Worm (Caenorhabditis elegans): Measurements from ENCODE around the gene C06A6.7.

The C06A6.7 gene

ce11 chrIV:7834625-7835228, 3.6 kb downstream of the C06A6.7 start, which contains the start of gene erp-44.2:
TSS of gene erp-44.2 (minus strand) at chrIV:7834675.
- TF ChIP-seq zip-8 (tag; optimal IDR thresholded peaks at IDR 0.05), result no peak
- TF ChIP-seq nhr-28 (tag; optimal IDR thresholded peaks at IDR 0.05), result no peak
- TF ChIP-seq nhr-76 (tag; optimal IDR thresholded peaks at IDR 0.05), result no peak
- no peak for TF ChIP-seq unc-39 (tag; optimal IDR thresholded peaks at IDR 0.05)
- no peak for TF ChIP-seq snpc-4 (tag; optimal IDR thresholded peaks at IDR 0.05)
- TF ChIP-seq lsy-2 (tag; optimal IDR thresholded peaks at IDR 0.05), result no peak
- no peak for TF ChIP-seq ztf-11 (tag; optimal IDR thresholded peaks at IDR 0.05)
- TF ChIP-seq hlh-1 (tag; optimal IDR thresholded peaks at IDR 0.05), result no peak
- TF ChIP-seq tbx-8 (GFP tag; optimal IDR thresholded peaks at IDR 0.05), result no peak
- TF ChIP-seq ceh-43 (GFP tag; optimal IDR thresholded peaks at IDR 0.05), result no peak

- TF ChIP-seq ces-1 (GFP tag; optimal IDR thresholded peaks at IDR 0.05), result peak; percentile 8
- no peak for TF ChIP-seq nhr-76 (tag; optimal IDR thresholded peaks at IDR 0.05)
- no peak for TF ChIP-seq nhr-28 (tag; optimal IDR thresholded peaks at IDR 0.05)
- TF ChIP-seq mls-2 (tag; optimal IDR thresholded peaks at IDR 0.05), result no peak
Measured at ce11 chrIV:7830151-7830550, 8.2 kb downstream of the C06A6.7 start, which contains the start of gene mvb-12. TSS of gene mvb-12 (plus strand) at chrIV:7830525.

ce11 chrIV:7829275-7829938, 8.9 kb downstream of the C06A6.7 start, which contains the start of gene C06A6.4:
TSS of gene C06A6.4 (minus strand) at chrIV:7829298.
- TF ChIP-seq elt-1 (tag; optimal IDR thresholded peaks at IDR 0.05; ENCODE audit: borderline replicate concordance, insufficient read depth) (no peak), bed-3 (GFP tag; optimal IDR thresholded peaks at IDR 0.05) (no peak), lin-32 (GFP tag; optimal IDR thresholded peaks at IDR 0.05) (no peak), mep-1 (tag; optimal IDR thresholded peaks at IDR 0.05) (no peak), M03D4.4 (tag; optimal IDR thresholded peaks at IDR 0.05) (no peak)

- TF ChIP-seq blmp-1 (tag; optimal IDR thresholded peaks at IDR 0.05) (no peak), mep-1 (tag; optimal IDR thresholded peaks at IDR 0.05) (no peak), unc-62 (GFP tag; optimal IDR thresholded peaks at IDR 0.05) (no peak), ceh-39 (tag; optimal IDR thresholded peaks at IDR 0.05) (no peak), pha-4 (tag; optimal IDR thresholded peaks at IDR 0.05) (no peak), hlh-1 (tag; optimal IDR thresholded peaks at IDR 0.05) (no peak), ceh-43 (GFP tag; optimal IDR thresholded peaks at IDR 0.05) (no peak), lsy-2 (tag; optimal IDR thresholded peaks at IDR 0.05) (no peak)
Measured at ce11 chrIV:7824649-7825048, 13.7 kb downstream of the C06A6.7 start.

ce11 chrIV:7822524-7822923, 15.8 kb downstream of the C06A6.7 start, which contains the start of gene T14A8.2:
TSS of gene T14A8.2 (minus strand) at chrIV:7822624.
- TF ChIP-seq ces-1 (GFP tag; optimal IDR thresholded peaks at IDR 0.05) (no peak), pha-4 (tag; optimal IDR thresholded peaks at IDR 0.05) (no peak), M03D4.4 (tag; optimal IDR thresholded peaks at IDR 0.05) (no peak), nhr-237 (tag; optimal IDR thresholded peaks at IDR 0.05) (no peak), nhr-2 (tag; optimal IDR thresholded peaks at IDR 0.05) (no peak), unc-39 (tag; optimal IDR thresholded peaks at IDR 0.05) (no peak), drap-1 (GFP tag; optimal IDR thresholded peaks at IDR 0.05) (no peak), elt-1 (tag; optimal IDR thresholded peaks at IDR 0.05; ENCODE audit: borderline replicate concordance, insufficient read depth) (no peak), blmp-1 (tag; optimal IDR thresholded peaks at IDR 0.05) (no peak), hlh-1 (tag; optimal IDR thresholded peaks at IDR 0.05) (no peak), ceh-43 (GFP tag; optimal IDR thresholded peaks at IDR 0.05) (no peak), mep-1 (tag; optimal IDR thresholded peaks at IDR 0.05) (no peak), tbx-8 (GFP tag; optimal IDR thresholded peaks at IDR 0.05) (no peak), zip-8 (tag; optimal IDR thresholded peaks at IDR 0.05) (no peak), lsy-2 (tag; optimal IDR thresholded peaks at IDR 0.05) (no peak), nhr-28 (tag; optimal IDR thresholded peaks at IDR 0.05) (no peak), cnd-1 (tag; optimal IDR thresholded peaks at IDR 0.05) (no peak), flh-1 (GFP tag; optimal IDR thresholded peaks at IDR 0.05) (no peak), sem-2 (GFP tag; optimal IDR thresholded peaks at IDR 0.05) (no peak), sptf-1 (tag; optimal IDR thresholded peaks at IDR 0.05) (no peak)

- peak; percentile 84 for TF ChIP-seq ces-1 (GFP tag; optimal IDR thresholded peaks at IDR 0.05)
- no peak for TF ChIP-seq cnd-1 (tag; optimal IDR thresholded peaks at IDR 0.05)
- TF ChIP-seq unc-120 (tag; optimal IDR thresholded peaks at IDR 0.05; ENCODE audit: poor library complexity, severe bottlenecking), result peak; percentile 72
- TF ChIP-seq tbx-8 (GFP tag; optimal IDR thresholded peaks at IDR 0.05), result no peak
- TF ChIP-seq unc-62 (GFP tag; optimal IDR thresholded peaks at IDR 0.05), result peak; percentile 60
- peak; percentile 60 for TF ChIP-seq hlh-1 (tag; optimal IDR thresholded peaks at IDR 0.05)
- TF ChIP-seq snpc-4 (tag; optimal IDR thresholded peaks at IDR 0.05), result no peak
- TF ChIP-seq mep-1 (tag; optimal IDR thresholded peaks at IDR 0.05), result peak; percentile 29
- TF ChIP-seq ham-2 (GFP tag; optimal IDR thresholded peaks at IDR 0.05), result peak; percentile 6
- no peak for TF ChIP-seq nhr-28 (tag; optimal IDR thresholded peaks at IDR 0.05)
- TF ChIP-seq elt-3 (tag; optimal IDR thresholded peaks at IDR 0.05), result peak; percentile 9
Measured at ce11 chrIV:7817852-7818251, 20.5 kb downstream of the C06A6.7 start, which contains the start of gene ric-3. TSS of gene ric-3 (plus strand) at chrIV:7818251.

All from whole organism, mixed stage, embryonic.